Worm (Caenorhabditis elegans) whole organism, mixed stage, embryonic: Measurements from ENCODE around the gene asp-13.

ENCODE experiments used
- elt-1 ChIP-seq: sonication (generic microtip); optimal IDR thresholded peaks from 2 replicates; lab custom pipeline; 2017; ENCODE audit warnings: missing genetic modification characterization, mild to moderate bottlenecking, missing compliant biosample characterization, antibody characterized with exemption, moderate library complexity, borderline replicate concordance; ENCODE audit not compliant: insufficient read depth
- lin-13 ChIP-seq: fragments of 150-350 bp; optimal IDR thresholded peaks from 2 replicates; lab custom pipeline; 2014; ENCODE audit warnings: missing biosample characterization, missing genetic modification characterization
- mab-5 ChIP-seq: fragments of 150-350 bp; optimal IDR thresholded peaks from 2 replicates; lab custom pipeline; 2014; ENCODE audit warnings: missing biosample characterization, missing genetic modification characterization
- sptf-1 ChIP-seq: sonication (generic microtip); optimal IDR thresholded peaks from 2 replicates; lab custom pipeline; 2017; ENCODE audit warnings: mild to moderate bottlenecking, missing genetic modification characterization, moderate library complexity, missing compliant biosample characterization
- unc-39 ChIP-seq: fragments of 150-350 bp; optimal IDR thresholded peaks from 2 replicates; lab custom pipeline; 2014; ENCODE audit warnings: missing biosample characterization, missing genetic modification characterization

- TF ChIP-seq elt-1 (tag; lab: Kevin White, UChicago) (no peak), unc-39 (tag; lab: Kevin White, UChicago) (no peak), lin-13 (no peak), mab-5 (tag; lab: Kevin White, UChicago) (no peak), sptf-1 (no peak)
Observed at ce11 chrV:8648251-8648650, 5.3 kb upstream of the asp-13 start.
